Fruit fly (Drosophila melanogaster) whole organism, prepupa: ENCODE data around the gene Tdrd3.

Source experiments
- Blimp-1 ChIP-seq: fragments of 200-800 bp; sonication (Bioruptor generic); optimal IDR thresholded peaks from 3 replicates; lab custom pipeline; 2017; ENCODE audit warnings: missing biosample characterization, missing genetic modification characterization, mild to moderate bottlenecking, moderate library complexity, missing genetic modification reagents
- CG10631 ChIP-seq: fragments of 200-800 bp; sonication (Bioruptor generic); optimal IDR thresholded peaks from 2 replicates; lab custom pipeline; 2016; ENCODE audit warnings: missing biosample characterization, missing genetic modification characterization
- CG10669 ChIP-seq: fragments of 200-800 bp; sonication (Bioruptor generic); optimal IDR thresholded peaks from 3 replicates; lab custom pipeline; 2018; ENCODE audit warnings: missing biosample characterization, mild to moderate bottlenecking, missing genetic modification characterization, moderate library complexity
- CG11294 ChIP-seq: fragments of 200-800 bp; sonication (Bioruptor generic); IDR thresholded peaks from 2 replicates; pipeline ENCODE4 v1.3.6; 2022; ENCODE audit warnings: missing biosample characterization, missing genetic modification characterization
- CG11762 ChIP-seq: fragments of 200-800 bp; sonication (Bioruptor generic); optimal IDR thresholded peaks from 3 replicates; lab custom pipeline; 2016; ENCODE audit warnings: missing biosample characterization, missing genetic modification characterization; ENCODE audit not compliant: insufficient read depth
- CG11902 ChIP-seq: fragments of 200-800 bp; sonication (Bioruptor generic); optimal IDR thresholded peaks from 3 replicates; lab custom pipeline; 2016; ENCODE audit warnings: missing biosample characterization, missing genetic modification characterization
- CG15336 ChIP-seq: fragments of 200-800 bp; sonication (Bioruptor generic); IDR thresholded peaks from 2 replicates; pipeline ENCODE4 v1.3.6; 2022; ENCODE audit warnings: missing biosample characterization, missing genetic modification characterization
- CG1621 ChIP-seq: fragments of 200-800 bp; sonication (Bioruptor generic); optimal IDR thresholded peaks from 3 replicates; lab custom pipeline; 2018; ENCODE audit warnings: missing biosample characterization, mild to moderate bottlenecking, missing genetic modification characterization
- CG16779 ChIP-seq: fragments of 200-800 bp; sonication (Bioruptor generic); optimal IDR thresholded peaks from 3 replicates; lab custom pipeline; 2017; ENCODE audit warnings: missing biosample characterization, mild to moderate bottlenecking, missing genetic modification characterization
- CG3032 ChIP-seq: fragments of 200-800 bp; optimal IDR thresholded peaks from 2 replicates; lab custom pipeline; 2019; ENCODE audit warnings: missing biosample characterization, mild to moderate bottlenecking, missing genetic modification characterization, moderate library complexity
- CG31627 ChIP-seq: fragments of 200-800 bp; sonication (Bioruptor generic); optimal IDR thresholded peaks from 3 replicates; lab custom pipeline; 2016; ENCODE audit warnings: missing biosample characterization, missing genetic modification characterization
- CG34406 ChIP-seq: fragments of 200-800 bp; sonication (Bioruptor generic); optimal IDR thresholded peaks from 3 replicates; lab custom pipeline; 2016; ENCODE audit warnings: missing biosample characterization, missing genetic modification characterization
- CG6276 ChIP-seq: fragments of 200-800 bp; sonication (Bioruptor generic); optimal IDR thresholded peaks from 2 replicates; lab custom pipeline; 2017; ENCODE audit warnings: missing biosample characterization, mild to moderate bottlenecking, missing genetic modification characterization
- CG6792 ChIP-seq: fragments of 200-800 bp; sonication (Bioruptor generic); optimal IDR thresholded peaks from 3 replicates; lab custom pipeline; 2016; ENCODE audit warnings: missing biosample characterization, missing genetic modification characterization
- CG6808 ChIP-seq: fragments of 200-800 bp; sonication (Bioruptor generic); optimal IDR thresholded peaks from 3 replicates; lab custom pipeline; 2017; ENCODE audit warnings: missing biosample characterization, missing genetic modification characterization, mild to moderate bottlenecking, moderate library complexity, missing genetic modification reagents
- CG6854 ChIP-seq: fragments of 200-800 bp; sonication (Bioruptor generic); optimal IDR thresholded peaks from 2 replicates; lab custom pipeline; 2017; ENCODE audit warnings: missing biosample characterization, mild to moderate bottlenecking, missing genetic modification characterization
- CG8119 ChIP-seq: fragments of 200-800 bp; sonication (Bioruptor generic); IDR thresholded peaks from 3 replicates; pipeline ENCODE4 v1.3.6; 2022; ENCODE audit warnings: missing biosample characterization, missing genetic modification characterization
- CG8632 ChIP-seq: fragments of 200-800 bp; sonication (Bioruptor generic); optimal IDR thresholded peaks from 3 replicates; lab custom pipeline; 2016; ENCODE audit warnings: missing biosample characterization, missing genetic modification characterization
- CG9139 ChIP-seq: fragments of 200-800 bp; sonication (Bioruptor generic); optimal IDR thresholded peaks from 3 replicates; lab custom pipeline; 2017; ENCODE audit warnings: missing biosample characterization, mild to moderate bottlenecking, missing genetic modification characterization
- Eip75B ChIP-seq: fragments of 200-800 bp; sonication (Bioruptor generic); optimal IDR thresholded peaks from 3 replicates; lab custom pipeline; 2016; ENCODE audit warnings: missing biosample characterization, missing genetic modification characterization
- Eip93F ChIP-seq: fragments of 200-800 bp; sonication (Bioruptor generic); optimal IDR thresholded peaks from 2 replicates; lab custom pipeline; 2016; ENCODE audit warnings: missing biosample characterization, mild to moderate bottlenecking, missing genetic modification characterization
- Ets96B ChIP-seq: fragments of 200-800 bp; optimal IDR thresholded peaks from 2 replicates; lab custom pipeline; 2019; ENCODE audit warnings: missing biosample characterization, mild to moderate bottlenecking, missing genetic modification characterization, moderate library complexity
- Gug ChIP-seq: fragments of 200-800 bp; sonication (Bioruptor generic); IDR thresholded peaks from 2 replicates; pipeline ENCODE4 v1.3.6; 2022; ENCODE audit warnings: missing biosample characterization, missing genetic modification characterization
- Hr38 ChIP-seq: sonication (Bioruptor generic); optimal IDR thresholded peaks from 2 replicates; lab custom pipeline; 2016; ENCODE audit warnings: missing biosample characterization, missing genetic modification characterization
- Hr39 ChIP-seq: fragments of 200-800 bp; sonication (Bioruptor generic); optimal IDR thresholded peaks from 2 replicates; lab custom pipeline; 2016; ENCODE audit warnings: missing biosample characterization, missing genetic modification characterization
- Lpt ChIP-seq: fragments of 200-800 bp; sonication (Bioruptor generic); optimal IDR thresholded peaks from 3 replicates; lab custom pipeline; 2016; ENCODE audit warnings: missing biosample characterization, missing genetic modification characterization
- OdsH ChIP-seq: fragments of 200-800 bp; sonication (Bioruptor generic); optimal IDR thresholded peaks from 3 replicates; lab custom pipeline; 2016; ENCODE audit warnings: missing biosample characterization, missing genetic modification characterization
- Sox14 ChIP-seq: fragments of 200-800 bp; sonication (Bioruptor generic); optimal IDR thresholded peaks from 3 replicates; lab custom pipeline; 2016; ENCODE audit warnings: missing biosample characterization, missing genetic modification characterization
- Sox15 ChIP-seq: fragments of 200-800 bp; sonication (Bioruptor generic); optimal IDR thresholded peaks from 3 replicates; lab custom pipeline; 2016; ENCODE audit warnings: missing biosample characterization, missing genetic modification characterization
- achi ChIP-seq: fragments of 200-800 bp; sonication (Bioruptor generic); optimal IDR thresholded peaks from 3 replicates; lab custom pipeline; 2016; ENCODE audit warnings: missing biosample characterization, missing genetic modification characterization
- dac ChIP-seq: fragments of 200-800 bp; sonication (Bioruptor generic); optimal IDR thresholded peaks from 2 replicates; lab custom pipeline; 2017; ENCODE audit warnings: missing biosample characterization, mild to moderate bottlenecking, missing genetic modification characterization
- dsx ChIP-seq: fragments of 200-800 bp; optimal IDR thresholded peaks from 3 replicates; lab custom pipeline; 2019; ENCODE audit warnings: missing biosample characterization, mild to moderate bottlenecking, missing genetic modification characterization, moderate library complexity; ENCODE audit not compliant: poor library complexity, severe bottlenecking
- eg ChIP-seq: fragments of 200-800 bp; sonication (Bioruptor generic); IDR thresholded peaks from 3 replicates; pipeline ENCODE4 v1.3.6; 2022; ENCODE audit warnings: missing biosample characterization, missing genetic modification characterization
- esn ChIP-seq: fragments of 200-800 bp; sonication (Bioruptor generic); optimal IDR thresholded peaks from 2 replicates; lab custom pipeline; 2016; ENCODE audit warnings: missing biosample characterization, mild to moderate bottlenecking, missing genetic modification characterization, moderate library complexity
- fd59A ChIP-seq: fragments of 200-800 bp; sonication (Bioruptor generic); optimal IDR thresholded peaks from 2 replicates; lab custom pipeline; 2017; ENCODE audit warnings: missing biosample characterization, mild to moderate bottlenecking, missing genetic modification characterization, missing genetic modification reagents
- fkh ChIP-seq: fragments of 200-800 bp; sonication (Bioruptor generic); optimal IDR thresholded peaks from 3 replicates; lab custom pipeline; 2017; ENCODE audit warnings: missing biosample characterization, mild to moderate bottlenecking, missing genetic modification characterization, moderate library complexity
- net ChIP-seq: fragments of 200-800 bp; sonication (Bioruptor generic); optimal IDR thresholded peaks from 3 replicates; lab custom pipeline; 2016; ENCODE audit warnings: missing biosample characterization, missing genetic modification characterization
- pdm3 ChIP-seq: fragments of 200-800 bp; sonication (Bioruptor generic); optimal IDR thresholded peaks from 3 replicates; lab custom pipeline; 2016; ENCODE audit warnings: missing biosample characterization, missing genetic modification characterization
- spab ChIP-seq: fragments of 200-800 bp; sonication (Bioruptor generic); optimal IDR thresholded peaks from 2 replicates; lab custom pipeline; 2017; ENCODE audit warnings: missing biosample characterization, mild to moderate bottlenecking, missing genetic modification characterization, missing genetic modification reagents
- ss ChIP-seq, 2 experiments: fragments of 200-800 bp; sonication (Bioruptor generic); optimal IDR thresholded peaks; 2 replicates in 1 of 2; 3 replicates in 1 of 2; lab custom pipeline; 2017 to 2018; ENCODE audit warnings: mild to moderate bottlenecking in 2 of 2, missing biosample characterization in 2 of 2, missing genetic modification characterization in 2 of 2, moderate library complexity in 1 of 2
- svp ChIP-seq: fragments of 200-800 bp; sonication (Bioruptor generic); peaks from one replicate; lab custom pipeline; 2016; ENCODE audit warnings: missing biosample characterization, missing genetic modification characterization
- topi ChIP-seq: fragments of 200-800 bp; sonication (Bioruptor generic); optimal IDR thresholded peaks from 3 replicates; lab custom pipeline; 2016; ENCODE audit warnings: missing biosample characterization, missing genetic modification characterization
- vri ChIP-seq: fragments of 200-800 bp; sonication (Bioruptor generic); optimal IDR thresholded peaks from 3 replicates; lab custom pipeline; 2016; ENCODE audit warnings: missing biosample characterization, mild to moderate bottlenecking, missing genetic modification characterization

Tdrd3 gene

dm6 chr3L:14759984-14760626 lies 26.5 kb upstream of the Tdrd3 start (continued):
- TF ChIP-seq CG6854 (GFP tag; lab: Kevin White, UChicago) (no peak), eg (GFP tag; lab: Robert Waterston, UW) (peak; percentile 59), CG9139 (GFP tag; lab: Kevin White, UChicago) (no peak), CG11762 (GFP tag; lab: Kevin White, UChicago) (peak; percentile 21), fd59A (no peak), CG11902 (GFP tag; lab: Kevin White, UChicago) (no peak), CG3032 (no peak), CG1621 (tag; lab: Kevin White, UChicago) (peak; percentile 12), achi (GFP tag; lab: Kevin White, UChicago) (peak; percentile 29), Ets96B (tag; lab: Kevin White, UChicago) (peak; percentile 6), Lpt (no peak), esn (GFP tag; lab: Kevin White, UChicago) (peak; percentile 65), CG8119 (peak; percentile 63; the same call in 2 of the 3 replicates), Eip75B (GFP tag; lab: Kevin White, UChicago) (peak; percentile 64), CG10669 (GFP tag; lab: Kevin White, UChicago) (peak; percentile 6), net (GFP tag; lab: Kevin White, UChicago) (peak; percentile 27), CG31627 (GFP tag; lab: Kevin White, UChicago) (peak; percentile 59), CG16779 (no peak), topi (GFP tag; lab: Kevin White, UChicago) (peak; percentile 49), CG8632 (GFP tag; lab: Kevin White, UChicago) (peak; percentile 32), Gug (GFP tag; lab: Robert Waterston, UW) (peak; percentile 45; the same call in 1 of the 2 replicates), Hr39 (peak; percentile 55), CG6808 (GFP tag; lab: Kevin White, UChicago) (no peak), Sox14 (GFP tag; lab: Kevin White, UChicago) (peak; percentile 58), svp (GFP tag; lab: Kevin White, UChicago) (peak; percentile 90)

- TF ChIP-seq dsx (GFP tag; lab: Kevin White, UChicago) (no peak), eg (GFP tag; lab: Robert Waterston, UW) (no peak), esn (GFP tag; lab: Kevin White, UChicago) (no peak), ss (GFP tag; optimal IDR thresholded peaks at IDR 0.05; lab: Kevin White, UChicago) (no peak), spab (GFP tag; lab: Kevin White, UChicago) (no peak), svp (GFP tag; lab: Kevin White, UChicago) (no peak), Sox15 (GFP tag; lab: Kevin White, UChicago) (no peak), Hr39 (no peak), CG6854 (GFP tag; lab: Kevin White, UChicago) (no peak), fd59A (no peak), CG8119 (no peak)
- TF ChIP-seq, all 60 proteins: peak for 0
Observed at dm6 chr3L:14760949-14761348, 25.6 kb upstream of the Tdrd3 start, which contains the start of gene Trl. Gene Trl, minus strand, starts transcription at chr3L:14761049.

- TF ChIP-seq Ets96B (tag; lab: Kevin White, UChicago): no peak
- no peak for TF ChIP-seq achi (GFP tag; lab: Kevin White, UChicago)
- TF ChIP-seq vri (GFP tag; lab: Kevin White, UChicago): peak; percentile 40
- TF ChIP-seq fkh (GFP tag; lab: Kevin White, UChicago): peak; percentile 97
- peak; percentile 25 for TF ChIP-seq Sox14 (GFP tag; lab: Kevin White, UChicago)
- peak; percentile 48 for TF ChIP-seq CG6792 (GFP tag; lab: Kevin White, UChicago)
- no peak for TF ChIP-seq OdsH (GFP tag; lab: Kevin White, UChicago)
- no peak for TF ChIP-seq Hr38 (GFP tag; lab: Kevin White, UChicago)
- TF ChIP-seq Lpt: no peak
- no peak for TF ChIP-seq dac (GFP tag; lab: Kevin White, UChicago)
- no peak for TF ChIP-seq Blimp-1 (GFP tag; lab: Kevin White, UChicago)
- TF ChIP-seq pdm3: no peak
- no peak for TF ChIP-seq CG15336 (GFP tag; lab: Robert Waterston, UW)
- TF ChIP-seq CG8632 (GFP tag; lab: Kevin White, UChicago): peak; percentile 55
- no peak for TF ChIP-seq CG6276 (GFP tag; lab: Kevin White, UChicago)
- no peak for TF ChIP-seq CG10631 (GFP tag; lab: Kevin White, UChicago)
- TF ChIP-seq CG11294 (GFP tag; lab: Robert Waterston, UW): no peak
- no peak for TF ChIP-seq ss (GFP tag; optimal IDR thresholded peaks at IDR 0.05; lab: Kevin White, UChicago)
- no peak for TF ChIP-seq CG34406 (GFP tag; lab: Kevin White, UChicago)
- no peak for TF ChIP-seq CG9139 (GFP tag; lab: Kevin White, UChicago)
- no peak for TF ChIP-seq Eip93F
Observed at dm6 chr3L:14761837-14762785, 24.5 kb upstream of the Tdrd3 start, which contains the start of the genes Tsen34 and Mgat4a. Gene Tsen34, minus strand, starts transcription at chr3L:14761844. Gene Mgat4a, plus strand, starts transcription at chr3L:14762028.
